Worm (Caenorhabditis elegans) whole organism, midembryonic: ENCODE data around the gene K09B11.4.

Source experiments
- flt-1 ChIP-seq: fragments of 200-800 bp; sonication (Bioruptor generic); IDR thresholded peaks from 2 replicates; pipeline ENCODE4 v1.3.6; 2022; ENCODE audit warnings: missing genetic modification characterization, missing compliant biosample characterization
- klf-2 ChIP-seq: fragments of 200-800 bp; sonication (Bioruptor generic); conservative IDR thresholded peaks from 2 replicates; pipeline ENCODE4 v1.3.6; 2022; ENCODE audit warnings: missing genetic modification reagents, missing genetic modification characterization, missing compliant biosample characterization
- med-1 ChIP-seq: sonication (generic microtip); optimal IDR thresholded peaks from 2 replicates; lab custom pipeline; 2017; ENCODE audit warnings: missing genetic modification characterization, mild to moderate bottlenecking, missing compliant biosample characterization, antibody characterized with exemption, missing genetic modification reagents; ENCODE audit not compliant: insufficient read depth
- ztf-29 ChIP-seq: fragments of 200-800 bp; sonication (Bioruptor generic); IDR thresholded peaks from 2 replicates; pipeline ENCODE4 v1.3.6; 2022; ENCODE audit warnings: missing genetic modification reagents, missing genetic modification characterization, missing compliant biosample characterization

- no peak for TF ChIP-seq med-1 (GFP tag; lab: Kevin White, UChicago)
- no peak for TF ChIP-seq klf-2 (GFP tag; lab: Robert Waterston, UW)
- TF ChIP-seq ztf-29 (GFP tag; lab: Robert Waterston, UW): no peak
- TF ChIP-seq flt-1 (GFP tag; lab: Robert Waterston, UW): no peak
These were observed 28.9 kb downstream of the K09B11.4 start for ce11 chrIV:13458237-13458636.
